Worm (Caenorhabditis elegans) whole organism, L2 larva: ENCODE measurements around the gene fbxc-15.
"Not testable (repeated sequence)": the region's sequence is repeated elsewhere in the genome, so short reads cannot be mapped to it uniquely, and the experiment has no call there.

Source experiments
- C34F6.9 ChIP-seq: fragments of 150-350 bp; optimal IDR thresholded peaks from 2 replicates; lab custom pipeline; 2014; ENCODE audit warnings: missing biosample characterization, missing genetic modification characterization
- F13H6.1 ChIP-seq: sonication (generic microtip); optimal IDR thresholded peaks from 2 replicates; lab custom pipeline; 2016; ENCODE audit warnings: missing genetic modification characterization, missing compliant biosample characterization
- R02D3.7 ChIP-seq: fragments of 150-350 bp; optimal IDR thresholded peaks from 2 replicates; lab custom pipeline; 2014; ENCODE audit warnings: missing biosample characterization, missing genetic modification characterization
- Y55F3AM.14 ChIP-seq: fragments of 200-800 bp; sonication (Bioruptor generic); optimal IDR thresholded peaks from 2 replicates; lab custom pipeline; 2018; ENCODE audit warnings: mild to moderate bottlenecking, missing genetic modification characterization, missing compliant biosample characterization
- alr-1 ChIP-seq: fragments of 150-350 bp; optimal IDR thresholded peaks from 2 replicates; lab custom pipeline; 2014; ENCODE audit warnings: missing biosample characterization, missing genetic modification characterization
- ama-1 ChIP-seq: fragments of 150-350 bp; optimal IDR thresholded peaks from 2 replicates; lab custom pipeline; 2018; ENCODE audit warnings: inconsistent platforms
- blmp-1 ChIP-seq: sonication (generic microtip); optimal IDR thresholded peaks from 2 replicates; lab custom pipeline; 2017; ENCODE audit warnings: missing genetic modification characterization, mild to moderate bottlenecking, missing compliant biosample characterization, antibody characterized with exemption, moderate library complexity; ENCODE audit not compliant: insufficient read depth
- ceh-16 ChIP-seq: fragments of 150-350 bp; optimal IDR thresholded peaks from 2 replicates; lab custom pipeline; 2014; ENCODE audit warnings: missing biosample characterization, missing genetic modification characterization
- ceh-82 ChIP-seq: fragments of 150-350 bp; optimal IDR thresholded peaks from 2 replicates; lab custom pipeline; 2014; ENCODE audit warnings: missing biosample characterization, missing genetic modification characterization
- crh-2 ChIP-seq: sonication (generic microtip); optimal IDR thresholded peaks from 2 replicates; lab custom pipeline; 2017; ENCODE audit warnings: missing biosample characterization, missing genetic modification characterization
- egl-27 ChIP-seq: sonication (generic microtip); optimal IDR thresholded peaks from 3 replicates; lab custom pipeline; 2017; ENCODE audit warnings: missing biosample characterization, missing genetic modification reagents, missing genetic modification characterization
- elt-1 ChIP-seq: fragments of 150-350 bp; optimal IDR thresholded peaks from 2 replicates; lab custom pipeline; 2014; ENCODE audit warnings: missing biosample characterization, missing genetic modification characterization
- elt-3 ChIP-seq: sonication (generic microtip); optimal IDR thresholded peaks from 2 replicates; lab custom pipeline; 2017; ENCODE audit warnings: missing biosample characterization, missing genetic modification characterization
- gmeb-1 ChIP-seq: fragments of 150-350 bp; optimal IDR thresholded peaks from 2 replicates; lab custom pipeline; 2014; ENCODE audit warnings: missing biosample characterization, missing genetic modification characterization
- lin-11 ChIP-seq: fragments of 150-350 bp; sonication (generic microtip); optimal IDR thresholded peaks from 2 replicates; lab custom pipeline; 2014; ENCODE audit warnings: missing biosample characterization, missing genetic modification characterization, inconsistent platforms, mixed read lengths
- lin-39 ChIP-seq: fragments of 150-350 bp; optimal IDR thresholded peaks from 2 replicates; lab custom pipeline; 2014; ENCODE audit warnings: missing biosample characterization, missing genetic modification reagents, missing genetic modification characterization
- lsy-2 ChIP-seq, 2 experiments: fragments of 150-350 bp in 1 of 2; sonication (generic microtip) in 1 of 2; optimal IDR thresholded peaks; 2 replicates each; lab custom pipeline; 2014 to 2017; ENCODE audit warnings: missing biosample characterization in 2 of 2, missing genetic modification characterization in 2 of 2
- mab-5 ChIP-seq: fragments of 150-350 bp; optimal IDR thresholded peaks from 2 replicates; lab custom pipeline; 2014; ENCODE audit warnings: missing biosample characterization, missing genetic modification characterization
- nhr-11 ChIP-seq: fragments of 150-350 bp; optimal IDR thresholded peaks from 2 replicates; lab custom pipeline; 2014; ENCODE audit warnings: missing biosample characterization, missing genetic modification characterization
- nhr-12 ChIP-seq: fragments of 150-350 bp; optimal IDR thresholded peaks from 2 replicates; lab custom pipeline; 2014; ENCODE audit warnings: missing biosample characterization, missing genetic modification characterization
- nhr-21 ChIP-seq: fragments of 150-350 bp; optimal IDR thresholded peaks from 2 replicates; lab custom pipeline; 2014; ENCODE audit warnings: missing biosample characterization, missing genetic modification characterization
- nhr-237 ChIP-seq: fragments of 150-350 bp; optimal IDR thresholded peaks from 2 replicates; lab custom pipeline; 2014; ENCODE audit warnings: missing biosample characterization, missing genetic modification characterization
- nhr-6 ChIP-seq: fragments of 150-350 bp; optimal IDR thresholded peaks from 2 replicates; lab custom pipeline; 2014; ENCODE audit warnings: missing biosample characterization, missing genetic modification characterization
- nhr-77 ChIP-seq: fragments of 150-350 bp; optimal IDR thresholded peaks from 2 replicates; lab custom pipeline; 2014; ENCODE audit warnings: missing biosample characterization, missing genetic modification characterization
- sem-4 ChIP-seq: fragments of 150-350 bp; optimal IDR thresholded peaks from 2 replicates; lab custom pipeline; 2014; ENCODE audit warnings: missing biosample characterization, missing genetic modification reagents, missing genetic modification characterization
- skn-1 ChIP-seq: sonication (generic microtip); optimal IDR thresholded peaks from 2 replicates; lab custom pipeline; 2017; ENCODE audit warnings: missing biosample characterization, missing genetic modification characterization
- sma-3 ChIP-seq: sonication (generic microtip); optimal IDR thresholded peaks from 2 replicates; lab custom pipeline; 2016; ENCODE audit warnings: missing genetic modification reagents, missing genetic modification characterization, missing compliant biosample characterization
- sma-9 ChIP-seq, 2 experiments: fragments of 150-350 bp in 1 of 2; sonication (generic microtip) in 1 of 2; optimal IDR thresholded peaks; 2 replicates each; lab custom pipeline; 2014 to 2016; ENCODE audit warnings: missing genetic modification characterization in 2 of 2, mild to moderate bottlenecking in 1 of 2, missing biosample characterization in 1 of 2, missing compliant biosample characterization in 1 of 2, missing genetic modification reagents in 1 of 2, moderate library complexity in 1 of 2
- snpc-4 ChIP-seq: fragments of 150-350 bp; optimal IDR thresholded peaks from 2 replicates; lab custom pipeline; 2014; ENCODE audit warnings: missing biosample characterization, missing genetic modification characterization
- unc-39 ChIP-seq: fragments of 150-350 bp; optimal IDR thresholded peaks from 2 replicates; lab custom pipeline; 2014; ENCODE audit warnings: missing biosample characterization, missing genetic modification characterization
- unc-55 ChIP-seq: fragments of 150-350 bp; sonication (generic microtip); optimal IDR thresholded peaks from 3 replicates; lab custom pipeline; 2014; ENCODE audit warnings: missing biosample characterization, missing genetic modification reagents, missing genetic modification characterization
- unc-62 ChIP-seq: fragments of 150-350 bp; optimal IDR thresholded peaks from 2 replicates; lab custom pipeline; 2014; ENCODE audit warnings: missing biosample characterization, missing genetic modification reagents, missing genetic modification characterization
- zag-1 ChIP-seq: fragments of 150-350 bp; optimal IDR thresholded peaks from 2 replicates; lab custom pipeline; 2014; ENCODE audit warnings: missing biosample characterization, missing genetic modification characterization
- ztf-1 ChIP-seq: fragments of 200-800 bp; sonication (Bioruptor generic); conservative IDR thresholded peaks from 2 replicates; pipeline ENCODE4 v1.3.6; 2022; ENCODE audit warnings: missing genetic modification characterization, missing compliant biosample characterization
- ztf-11 ChIP-seq: sonication (generic microtip); optimal IDR thresholded peaks from 2 replicates; lab custom pipeline; 2017; ENCODE audit warnings: missing biosample characterization, missing genetic modification characterization

Gene fbxc-15

DNA sequence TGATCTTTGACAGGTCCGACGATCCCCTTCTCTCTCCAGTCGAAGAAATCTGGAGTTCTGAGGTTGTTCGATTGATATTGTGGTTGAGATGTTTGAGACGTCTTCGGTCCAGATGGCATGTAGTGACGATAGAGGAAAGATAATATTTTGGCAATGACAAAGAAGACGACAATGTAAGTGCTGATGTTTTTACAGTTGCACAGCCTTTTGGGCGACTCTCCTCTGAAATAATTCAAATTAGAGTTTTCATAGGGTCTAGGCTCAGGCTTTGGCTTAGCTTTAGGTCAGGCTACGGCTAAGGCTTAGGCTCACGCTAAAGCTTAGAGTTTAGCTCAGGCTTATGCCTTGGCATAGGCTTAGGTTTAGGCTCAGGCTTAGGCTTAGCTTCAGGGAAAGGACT, 17.3 kb upstream of the fbxc-15 start, which contains the start of gene C32B5.13:
TSS of gene C32B5.13 (minus strand) at position 101 of the 400 bp plus-strand sequence.
- no peak for TF ChIP-seq Y55F3AM.14 (GFP tag; lab: Kevin White, UChicago)
- TF ChIP-seq sem-4, result no peak
- no peak for TF ChIP-seq zag-1 (tag; lab: Kevin White, UChicago)
- TF ChIP-seq elt-3, result no peak
- no peak for TF ChIP-seq ztf-1
- no peak for TF ChIP-seq nhr-11 (tag; lab: Kevin White, UChicago)

- not testable (repeated sequence) for TF ChIP-seq mab-5; snpc-4 (tag; lab: Kevin White, UChicago); nhr-77 (tag; lab: Kevin White, UChicago)
Measured at ce11 chrII:966962-967361, 12.3 kb upstream of the fbxc-15 start, which contains the start of gene fbxc-18. TSS of gene fbxc-18 (minus strand) at chrII:967062.

DNA sequence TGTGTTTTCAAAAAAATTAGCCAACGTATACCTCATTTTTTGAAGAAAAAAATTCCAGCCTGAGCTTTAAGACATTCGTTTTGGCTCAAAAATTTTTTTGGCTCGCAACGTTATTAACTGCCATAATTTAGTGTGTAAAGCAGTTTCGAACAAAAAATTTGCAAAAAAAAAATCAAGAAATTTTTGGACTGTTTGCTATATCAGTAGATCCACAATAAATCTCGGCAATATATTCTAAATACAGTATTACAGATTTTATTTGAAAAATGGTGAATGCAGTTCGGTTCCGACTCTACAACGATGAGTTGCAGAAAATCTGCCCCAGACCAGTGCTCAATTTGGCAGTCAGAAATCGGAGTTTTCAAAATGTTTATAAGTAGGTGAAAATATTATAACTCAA, 11.1 kb upstream of the fbxc-15 start, which contains the start of gene C32B5.6:
TSS of gene C32B5.6 (plus strand) at position 301 of the 400 bp plus-strand sequence.
- not testable (repeated sequence) for TF ChIP-seq lsy-2 (tag; optimal IDR thresholded peaks at IDR 0.05; lab: Kevin White, UChicago); alr-1 (tag; lab: Kevin White, UChicago); F13H6.1 (tag; lab: Kevin White, UChicago)

- TF ChIP-seq unc-39 (tag; lab: Kevin White, UChicago) (no peak), sma-9 (GFP tag; optimal IDR thresholded peaks at IDR 0.05; lab: Kevin White, UChicago) (no peak), sma-9 (tag; optimal IDR thresholded peaks at IDR 0.05; lab: Kevin White, UChicago) (no peak), mab-5 (no peak), nhr-21 (no peak), C34F6.9 (tag; lab: Kevin White, UChicago) (no peak), ceh-82 (no peak), lin-11 (tag; lab: Kevin White, UChicago) (no peak), nhr-77 (tag; lab: Kevin White, UChicago) (no peak), ama-1 (lab: Kevin White, UChicago) (no peak), F13H6.1 (tag; lab: Kevin White, UChicago) (no peak), gmeb-1 (tag; lab: Kevin White, UChicago) (no peak), elt-3 (no peak), skn-1 (tag; lab: Kevin White, UChicago) (no peak), snpc-4 (tag; lab: Kevin White, UChicago) (no peak), sma-3 (GFP tag; lab: Kevin White, UChicago) (no peak)
Measured at ce11 chrII:972850-973249, 6.4 kb upstream of the fbxc-15 start, which contains the start of gene C32B5.15. TSS of gene C32B5.15 (minus strand) at chrII:972950.

DNA sequence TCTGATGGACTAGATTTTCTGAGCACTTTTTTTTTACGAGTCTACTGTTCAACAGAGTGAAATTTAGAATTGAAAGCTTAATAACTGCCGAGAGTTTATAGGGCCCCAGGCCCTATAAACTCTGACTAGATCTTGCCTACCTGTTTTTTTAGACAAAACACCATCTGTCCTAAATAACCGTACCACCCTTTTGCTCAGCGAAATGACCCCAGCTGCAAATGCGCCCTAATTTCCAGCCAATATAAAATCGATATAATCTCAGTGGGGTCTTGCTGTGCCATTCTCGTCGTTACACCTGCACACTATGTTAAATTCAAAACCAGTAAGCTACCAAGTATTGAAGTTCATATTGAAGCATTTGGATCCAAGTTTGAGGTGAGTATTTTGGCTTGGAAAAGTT, 5.2 kb upstream of the fbxc-15 start, which contains the start of gene fbxc-14:
TSS of gene fbxc-14 (plus strand) at position 301 of the 400 bp plus-strand sequence.
- TF ChIP-seq elt-1 (tag; lab: Kevin White, UChicago) (no peak), nhr-11 (tag; lab: Kevin White, UChicago) (no peak), nhr-237 (no peak), lin-39 (no peak), nhr-6 (tag; lab: Kevin White, UChicago) (no peak), ceh-16 (tag; lab: Kevin White, UChicago) (no peak), lin-11 (tag; lab: Kevin White, UChicago) (no peak), lsy-2 (tag; optimal IDR thresholded peaks at IDR 0.05; lab: Kevin White, UChicago) (no peak), unc-62 (GFP tag; lab: Kevin White, UChicago) (no peak), ama-1 (lab: Kevin White, UChicago) (no peak), Y55F3AM.14 (GFP tag; lab: Kevin White, UChicago) (no peak), R02D3.7 (tag; lab: Kevin White, UChicago) (no peak), crh-2 (tag; lab: Kevin White, UChicago) (no peak), ztf-11 (tag; lab: Kevin White, UChicago) (no peak), unc-55 (GFP tag; lab: Kevin White, UChicago) (no peak)

DNA sequence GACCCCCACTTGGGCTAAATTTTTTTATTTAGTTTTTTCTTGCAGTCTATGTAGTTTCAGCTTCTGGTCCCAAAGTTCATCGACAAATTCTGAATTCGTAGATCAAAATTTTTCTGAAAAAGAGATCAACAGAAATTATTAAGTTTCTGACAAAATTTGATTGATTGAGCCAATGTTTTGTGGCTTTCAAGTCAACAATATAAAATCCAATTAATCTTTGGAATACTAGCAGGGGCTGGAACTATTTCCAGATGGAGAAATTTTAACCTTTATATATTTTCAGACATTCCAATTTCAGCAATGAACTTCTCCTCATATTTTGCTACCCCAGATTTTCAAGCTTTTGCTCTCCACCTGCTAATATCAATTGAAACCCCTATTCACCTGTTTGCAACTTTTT, 3.6 kb downstream of the fbxc-15 start, which contains the start of gene srh-274:
TSS of gene srh-274 (plus strand) at position 301 of the 400 bp plus-strand sequence.
- TF ChIP-seq C34F6.9 (tag; lab: Kevin White, UChicago), result no peak
- TF ChIP-seq lsy-2 (tag; optimal IDR thresholded peaks at IDR 0.05; lab: Kevin White, UChicago), result no peak
- no peak for TF ChIP-seq nhr-12
- no peak for TF ChIP-seq blmp-1 (tag; lab: Kevin White, UChicago)
- TF ChIP-seq sem-4, result no peak
- TF ChIP-seq snpc-4 (tag; lab: Kevin White, UChicago), result no peak
- TF ChIP-seq R02D3.7 (tag; lab: Kevin White, UChicago), result no peak
- no peak for TF ChIP-seq Y55F3AM.14 (GFP tag; lab: Kevin White, UChicago)
- no peak for TF ChIP-seq unc-39 (tag; lab: Kevin White, UChicago)
- no peak for TF ChIP-seq mab-5
- no peak for TF ChIP-seq egl-27
- no peak for TF ChIP-seq unc-62 (GFP tag; lab: Kevin White, UChicago)
- TF ChIP-seq alr-1 (tag; lab: Kevin White, UChicago), result no peak
